Fruit fly (Drosophila melanogaster) whole organism, prepupa: ENCODE results near the gene CG12951.

Experiments
- Blimp-1 ChIP-seq: fragments of 200-800 bp; sonication (Bioruptor generic); optimal IDR thresholded peaks from 3 replicates; lab custom pipeline; 2017; ENCODE audit warnings: missing biosample characterization, missing genetic modification characterization, mild to moderate bottlenecking, moderate library complexity, missing genetic modification reagents
- CG10631 ChIP-seq: fragments of 200-800 bp; sonication (Bioruptor generic); optimal IDR thresholded peaks from 2 replicates; lab custom pipeline; 2016; ENCODE audit warnings: missing biosample characterization, missing genetic modification characterization
- CG10669 ChIP-seq: fragments of 200-800 bp; sonication (Bioruptor generic); optimal IDR thresholded peaks from 3 replicates; lab custom pipeline; 2018; ENCODE audit warnings: missing biosample characterization, mild to moderate bottlenecking, missing genetic modification characterization, moderate library complexity
- CG11294 ChIP-seq: fragments of 200-800 bp; sonication (Bioruptor generic); IDR thresholded peaks from 2 replicates; pipeline ENCODE4 v1.3.6; 2022; ENCODE audit warnings: missing biosample characterization, missing genetic modification characterization
- CG11902 ChIP-seq: fragments of 200-800 bp; sonication (Bioruptor generic); optimal IDR thresholded peaks from 3 replicates; lab custom pipeline; 2016; ENCODE audit warnings: missing biosample characterization, missing genetic modification characterization
- CG15336 ChIP-seq: fragments of 200-800 bp; sonication (Bioruptor generic); IDR thresholded peaks from 2 replicates; pipeline ENCODE4 v1.3.6; 2022; ENCODE audit warnings: missing biosample characterization, missing genetic modification characterization
- CG16779 ChIP-seq: fragments of 200-800 bp; sonication (Bioruptor generic); optimal IDR thresholded peaks from 3 replicates; lab custom pipeline; 2017; ENCODE audit warnings: missing biosample characterization, mild to moderate bottlenecking, missing genetic modification characterization
- CG31627 ChIP-seq: fragments of 200-800 bp; sonication (Bioruptor generic); optimal IDR thresholded peaks from 3 replicates; lab custom pipeline; 2016; ENCODE audit warnings: missing biosample characterization, missing genetic modification characterization
- CG32006 ChIP-seq: fragments of 200-800 bp; sonication (Bioruptor generic); optimal IDR thresholded peaks from 3 replicates; lab custom pipeline; 2017; ENCODE audit warnings: missing biosample characterization, mild to moderate bottlenecking, missing genetic modification characterization
- CG3919 ChIP-seq: fragments of 200-800 bp; sonication (Bioruptor generic); optimal IDR thresholded peaks from 3 replicates; lab custom pipeline; 2016; ENCODE audit warnings: missing biosample characterization, missing genetic modification characterization
- CG4318 ChIP-seq: fragments of 200-800 bp; sonication (Bioruptor generic); optimal IDR thresholded peaks from 3 replicates; lab custom pipeline; 2017; ENCODE audit warnings: missing biosample characterization, mild to moderate bottlenecking, missing genetic modification characterization
- CG6163 ChIP-seq: fragments of 200-800 bp; sonication (Bioruptor generic); IDR thresholded peaks from 3 replicates; pipeline ENCODE4 v1.3.6; 2022; ENCODE audit warnings: missing biosample characterization, missing genetic modification characterization
- CG6792 ChIP-seq: fragments of 200-800 bp; sonication (Bioruptor generic); optimal IDR thresholded peaks from 3 replicates; lab custom pipeline; 2016; ENCODE audit warnings: missing biosample characterization, missing genetic modification characterization
- CG6808 ChIP-seq: fragments of 200-800 bp; sonication (Bioruptor generic); optimal IDR thresholded peaks from 3 replicates; lab custom pipeline; 2017; ENCODE audit warnings: missing biosample characterization, missing genetic modification characterization, mild to moderate bottlenecking, moderate library complexity, missing genetic modification reagents
- CG8119 ChIP-seq: fragments of 200-800 bp; sonication (Bioruptor generic); IDR thresholded peaks from 3 replicates; pipeline ENCODE4 v1.3.6; 2022; ENCODE audit warnings: missing biosample characterization, missing genetic modification characterization
- CG8319 ChIP-seq: fragments of 200-800 bp; sonication (Bioruptor generic); optimal IDR thresholded peaks from 3 replicates; lab custom pipeline; 2016; ENCODE audit warnings: missing biosample characterization, missing genetic modification characterization
- Eip75B ChIP-seq: fragments of 200-800 bp; sonication (Bioruptor generic); optimal IDR thresholded peaks from 3 replicates; lab custom pipeline; 2016; ENCODE audit warnings: missing biosample characterization, missing genetic modification characterization
- Eip78C ChIP-seq: fragments of 200-800 bp; sonication (Bioruptor generic); peaks from one replicate; lab custom pipeline; 2016; ENCODE audit warnings: missing biosample characterization, missing genetic modification characterization
- Ets21C ChIP-seq: fragments of 200-800 bp; sonication (Bioruptor generic); optimal IDR thresholded peaks from 3 replicates; lab custom pipeline; 2016; ENCODE audit warnings: missing biosample characterization, missing genetic modification characterization
- Ets96B ChIP-seq: fragments of 200-800 bp; optimal IDR thresholded peaks from 2 replicates; lab custom pipeline; 2019; ENCODE audit warnings: missing biosample characterization, mild to moderate bottlenecking, missing genetic modification characterization, moderate library complexity
- Gug ChIP-seq: fragments of 200-800 bp; sonication (Bioruptor generic); IDR thresholded peaks from 2 replicates; pipeline ENCODE4 v1.3.6; 2022; ENCODE audit warnings: missing biosample characterization, missing genetic modification characterization
- Hr38 ChIP-seq: sonication (Bioruptor generic); optimal IDR thresholded peaks from 2 replicates; lab custom pipeline; 2016; ENCODE audit warnings: missing biosample characterization, missing genetic modification characterization
- Hr39 ChIP-seq: fragments of 200-800 bp; sonication (Bioruptor generic); optimal IDR thresholded peaks from 2 replicates; lab custom pipeline; 2016; ENCODE audit warnings: missing biosample characterization, missing genetic modification characterization
- Hr4 ChIP-seq: fragments of 200-800 bp; sonication (Bioruptor generic); optimal IDR thresholded peaks from 3 replicates; lab custom pipeline; 2016; ENCODE audit warnings: missing biosample characterization, missing genetic modification characterization
- Smox ChIP-seq: fragments of 200-800 bp; sonication (Bioruptor generic); optimal IDR thresholded peaks from 3 replicates; lab custom pipeline; 2016; ENCODE audit warnings: missing biosample characterization, missing genetic modification characterization
- Sox102F ChIP-seq: fragments of 200-800 bp; sonication (Bioruptor generic); optimal IDR thresholded peaks from 2 replicates; lab custom pipeline; 2016; ENCODE audit warnings: missing biosample characterization, mild to moderate bottlenecking, missing genetic modification characterization
- Sox14 ChIP-seq: fragments of 200-800 bp; sonication (Bioruptor generic); optimal IDR thresholded peaks from 3 replicates; lab custom pipeline; 2016; ENCODE audit warnings: missing biosample characterization, missing genetic modification characterization
- Sox15 ChIP-seq: fragments of 200-800 bp; sonication (Bioruptor generic); optimal IDR thresholded peaks from 3 replicates; lab custom pipeline; 2016; ENCODE audit warnings: missing biosample characterization, missing genetic modification characterization
- achi ChIP-seq: fragments of 200-800 bp; sonication (Bioruptor generic); optimal IDR thresholded peaks from 3 replicates; lab custom pipeline; 2016; ENCODE audit warnings: missing biosample characterization, missing genetic modification characterization
- acj6 ChIP-seq: fragments of 200-800 bp; sonication (Bioruptor generic); optimal IDR thresholded peaks from 3 replicates; lab custom pipeline; 2016; ENCODE audit warnings: missing biosample characterization, missing genetic modification characterization
- cyc ChIP-seq: fragments of 200-800 bp; sonication (Bioruptor generic); optimal IDR thresholded peaks from 3 replicates; lab custom pipeline; 2016; ENCODE audit warnings: missing biosample characterization, missing genetic modification characterization
- dac ChIP-seq: fragments of 200-800 bp; sonication (Bioruptor generic); optimal IDR thresholded peaks from 2 replicates; lab custom pipeline; 2017; ENCODE audit warnings: missing biosample characterization, mild to moderate bottlenecking, missing genetic modification characterization
- dsx ChIP-seq: fragments of 200-800 bp; optimal IDR thresholded peaks from 3 replicates; lab custom pipeline; 2019; ENCODE audit warnings: missing biosample characterization, mild to moderate bottlenecking, missing genetic modification characterization, moderate library complexity; ENCODE audit not compliant: poor library complexity, severe bottlenecking
- eg ChIP-seq: fragments of 200-800 bp; sonication (Bioruptor generic); IDR thresholded peaks from 3 replicates; pipeline ENCODE4 v1.3.6; 2022; ENCODE audit warnings: missing biosample characterization, missing genetic modification characterization
- esn ChIP-seq: fragments of 200-800 bp; sonication (Bioruptor generic); optimal IDR thresholded peaks from 2 replicates; lab custom pipeline; 2016; ENCODE audit warnings: missing biosample characterization, mild to moderate bottlenecking, missing genetic modification characterization, moderate library complexity
- fd85E ChIP-seq: fragments of 200-800 bp; sonication (Bioruptor generic); optimal IDR thresholded peaks from 3 replicates; lab custom pipeline; 2016; ENCODE audit warnings: missing biosample characterization, missing genetic modification characterization
- lz ChIP-seq: fragments of 200-800 bp; sonication (Bioruptor generic); optimal IDR thresholded peaks from 3 replicates; lab custom pipeline; 2016; ENCODE audit warnings: missing biosample characterization, missing genetic modification characterization
- pdm3 ChIP-seq: fragments of 200-800 bp; sonication (Bioruptor generic); optimal IDR thresholded peaks from 3 replicates; lab custom pipeline; 2016; ENCODE audit warnings: missing biosample characterization, missing genetic modification characterization
- salr ChIP-seq, 2 experiments: fragments of 200-800 bp; sonication (Bioruptor generic); optimal IDR thresholded peaks; 3 replicates each; lab custom pipeline; 2016 to 2018; ENCODE audit warnings: missing biosample characterization in 2 of 2, missing genetic modification characterization in 2 of 2, mild to moderate bottlenecking in 1 of 2
- spab ChIP-seq: fragments of 200-800 bp; sonication (Bioruptor generic); optimal IDR thresholded peaks from 2 replicates; lab custom pipeline; 2017; ENCODE audit warnings: missing biosample characterization, mild to moderate bottlenecking, missing genetic modification characterization, missing genetic modification reagents
- ss ChIP-seq, 2 experiments: fragments of 200-800 bp; sonication (Bioruptor generic); optimal IDR thresholded peaks; 2 replicates in 1 of 2; 3 replicates in 1 of 2; lab custom pipeline; 2017 to 2018; ENCODE audit warnings: mild to moderate bottlenecking in 2 of 2, missing biosample characterization in 2 of 2, missing genetic modification characterization in 2 of 2, moderate library complexity in 1 of 2
- svp ChIP-seq: fragments of 200-800 bp; sonication (Bioruptor generic); peaks from one replicate; lab custom pipeline; 2016; ENCODE audit warnings: missing biosample characterization, missing genetic modification characterization
- topi ChIP-seq: fragments of 200-800 bp; sonication (Bioruptor generic); optimal IDR thresholded peaks from 3 replicates; lab custom pipeline; 2016; ENCODE audit warnings: missing biosample characterization, missing genetic modification characterization
- vri ChIP-seq: fragments of 200-800 bp; sonication (Bioruptor generic); optimal IDR thresholded peaks from 3 replicates; lab custom pipeline; 2016; ENCODE audit warnings: missing biosample characterization, mild to moderate bottlenecking, missing genetic modification characterization

Gene CG12951

DNA sequence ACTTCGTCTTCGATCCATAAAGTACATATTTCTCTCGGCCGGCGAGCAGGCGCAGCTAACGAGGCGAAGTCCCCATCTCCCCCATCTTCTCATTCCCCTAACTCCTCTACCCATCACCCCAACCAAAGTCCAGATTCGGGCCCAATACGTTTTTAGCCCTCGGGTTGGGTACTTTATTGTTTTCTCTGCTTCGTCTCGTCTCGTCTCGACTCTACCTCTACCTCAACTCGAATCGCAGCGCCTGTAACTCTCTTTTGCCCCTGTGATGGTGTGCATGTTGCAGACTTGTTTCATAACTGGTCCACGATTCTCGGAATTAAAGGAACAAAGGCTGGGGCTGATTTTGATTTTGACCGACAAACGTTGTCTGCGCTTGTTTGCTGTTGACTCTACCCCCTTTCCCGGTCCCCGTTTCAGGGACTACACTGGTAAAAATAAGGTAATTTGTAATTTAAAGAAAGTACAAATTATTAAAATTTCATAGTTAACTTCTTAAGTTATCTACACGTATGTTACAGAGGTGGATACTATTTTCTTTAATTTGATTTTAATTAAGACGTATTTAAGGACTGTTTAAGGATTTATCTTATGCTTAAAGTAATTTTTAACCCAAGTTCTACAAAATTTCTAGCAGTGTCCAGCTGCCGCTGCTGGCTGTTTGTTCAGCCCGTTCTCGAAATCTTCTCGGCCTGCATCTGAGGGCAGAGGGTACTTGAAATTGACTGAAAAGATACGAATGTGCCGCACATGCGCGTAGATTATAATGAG, 48.7 kb upstream of the CG12951 start (continued):
- TF ChIP-seq Gug (peak; percentile 12; the same call in 1 of the 2 replicates), Eip75B (GFP tag; lab: Kevin White, UChicago) (peak; percentile 89), Eip78C (GFP tag; lab: Kevin White, UChicago) (peak; percentile 98), CG10631 (GFP tag; lab: Kevin White, UChicago) (peak; percentile 90), fd85E (GFP tag; lab: Kevin White, UChicago) (no peak), pdm3 (peak; percentile 81), CG3919 (GFP tag; lab: Kevin White, UChicago) (peak; percentile 90), svp (GFP tag; lab: Kevin White, UChicago) (peak; percentile 93), spab (GFP tag; lab: Kevin White, UChicago) (peak; percentile 90), CG15336 (GFP tag; lab: Robert Waterston, UW) (peak; percentile 42; the same call in 1 of the 2 replicates), CG8319 (GFP tag; lab: Kevin White, UChicago) (peak; percentile 64), achi (GFP tag; lab: Kevin White, UChicago) (peak; percentile 86), CG32006 (GFP tag; lab: Kevin White, UChicago) (peak; percentile 61), eg (GFP tag; lab: Robert Waterston, UW) (peak; percentile 52), Blimp-1 (GFP tag; lab: Kevin White, UChicago) (peak; percentile 80), CG11902 (peak; percentile 66), CG8119 (GFP tag; lab: Robert Waterston, UW) (peak; percentile 54; the same call in 2 of the 3 replicates)

DNA sequence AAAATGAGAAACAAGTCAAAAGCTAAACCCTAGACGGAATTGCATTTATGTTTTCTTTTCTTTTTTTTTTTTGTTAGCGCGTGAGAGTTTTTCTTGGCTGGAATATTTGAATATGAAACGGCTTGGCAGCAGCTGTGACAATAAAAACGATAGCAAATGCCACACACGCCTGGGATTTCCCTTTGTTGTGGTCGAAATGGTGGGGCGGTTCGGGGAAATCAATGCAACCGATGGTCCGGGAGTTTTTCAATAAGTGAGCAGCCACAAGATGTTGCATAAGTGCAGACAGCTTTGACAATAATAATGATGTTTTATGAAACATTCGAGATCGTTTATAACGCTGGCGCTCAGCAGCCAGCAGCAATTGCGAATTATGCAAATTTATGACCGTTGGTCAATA, 46.7 kb upstream of the CG12951 start:
- TF ChIP-seq cyc: no peak
- TF ChIP-seq svp (GFP tag; lab: Kevin White, UChicago): no peak
- TF ChIP-seq CG8319 (GFP tag; lab: Kevin White, UChicago): no peak
- no peak for TF ChIP-seq Ets96B (tag; lab: Kevin White, UChicago)
- TF ChIP-seq achi (GFP tag; lab: Kevin White, UChicago): no peak
- TF ChIP-seq dsx: no peak
- no peak for TF ChIP-seq Hr39 (GFP tag; lab: Kevin White, UChicago)
- no peak for TF ChIP-seq CG10669 (GFP tag; lab: Kevin White, UChicago)
- no peak for TF ChIP-seq Smox (GFP tag; lab: Kevin White, UChicago)
- TF ChIP-seq spab (GFP tag; lab: Kevin White, UChicago): no peak
- TF ChIP-seq Ets21C (GFP tag; lab: Kevin White, UChicago): no peak
- TF ChIP-seq lz (GFP tag; lab: Kevin White, UChicago): no peak
- TF ChIP-seq acj6: no peak
- TF ChIP-seq topi: no peak
- no peak for TF ChIP-seq Gug
- TF ChIP-seq vri: no peak

- TF ChIP-seq Eip75B (GFP tag; lab: Kevin White, UChicago) (no peak), cyc (peak; percentile 21), CG4318 (GFP tag; lab: Kevin White, UChicago) (no peak), esn (GFP tag; lab: Kevin White, UChicago) (no peak), acj6 (no peak), Blimp-1 (GFP tag; lab: Kevin White, UChicago) (no peak), fd85E (GFP tag; lab: Kevin White, UChicago) (no peak), CG10631 (GFP tag; lab: Kevin White, UChicago) (no peak), CG10669 (GFP tag; lab: Kevin White, UChicago) (no peak), CG31627 (GFP tag; lab: Kevin White, UChicago) (peak; percentile 13), salr (GFP tag; optimal IDR thresholded peaks at IDR 0.05; lab: Kevin White, UChicago) (no peak), Sox102F (GFP tag; lab: Kevin White, UChicago) (no peak), spab (GFP tag; lab: Kevin White, UChicago) (no peak), Eip78C (GFP tag; lab: Kevin White, UChicago) (peak; percentile 71), CG6808 (GFP tag; lab: Kevin White, UChicago) (no peak), CG11294 (GFP tag; lab: Robert Waterston, UW) (no peak), Sox15 (GFP tag; lab: Kevin White, UChicago) (no peak), CG15336 (GFP tag; lab: Robert Waterston, UW) (peak; percentile 53; the same call in 1 of the 2 replicates), CG16779 (tag; lab: Kevin White, UChicago) (no peak), Hr38 (GFP tag; lab: Kevin White, UChicago) (no peak), ss (GFP tag; optimal IDR thresholded peaks at IDR 0.05; lab: Kevin White, UChicago) (no peak), Gug (no peak), Hr4 (GFP tag; lab: Kevin White, UChicago) (peak; percentile 50), Ets21C (GFP tag; lab: Kevin White, UChicago) (no peak), Hr39 (GFP tag; lab: Kevin White, UChicago) (peak; percentile 29), dac (GFP tag; lab: Kevin White, UChicago) (no peak), Sox14 (GFP tag; lab: Kevin White, UChicago) (no peak), CG6163 (GFP tag; lab: Robert Waterston, UW) (no peak), CG6792 (GFP tag; lab: Kevin White, UChicago) (no peak), CG8319 (GFP tag; lab: Kevin White, UChicago) (no peak), svp (GFP tag; lab: Kevin White, UChicago) (no peak), eg (GFP tag; lab: Robert Waterston, UW) (no peak; the same call in 1 of the 3 replicates), CG8119 (GFP tag; lab: Robert Waterston, UW) (peak; percentile 58; the same call in 2 of the 3 replicates)
These were observed 40.3 kb upstream of the CG12951 start for dm6 chr3R:9370413-9370812.
